Worm (Caenorhabditis elegans): Measurements from ENCODE around the gene R05D3.8.

DNA sequence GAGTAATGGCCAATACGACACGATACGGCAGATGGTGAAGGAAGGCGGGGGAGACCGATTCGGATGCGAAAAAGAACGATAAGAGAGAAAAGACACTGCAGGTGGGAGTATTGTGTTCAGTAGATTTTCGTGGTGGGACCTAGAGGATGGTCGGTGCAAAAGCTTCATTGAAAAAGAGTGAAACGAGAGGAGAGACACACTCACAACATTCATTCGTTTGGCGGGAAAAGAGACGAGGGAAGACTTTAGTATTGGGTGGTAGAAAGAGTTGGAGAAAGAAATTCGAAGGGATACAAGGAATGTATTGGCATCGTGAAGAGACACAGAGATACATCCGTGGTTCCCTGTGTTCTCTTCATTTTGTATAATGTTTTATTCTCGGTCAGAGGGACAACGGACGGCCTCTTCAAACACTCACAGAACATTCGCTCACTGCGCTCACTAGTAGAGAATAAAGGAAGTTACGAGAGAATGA, 1.7 kb downstream of the R05D3.8 start:
- no peak for TF ChIP-seq ama-1 (optimal IDR thresholded peaks at IDR 0.05)
- peak; percentile 72 for TF ChIP-seq aly-1 (tag; optimal IDR thresholded peaks at IDR 0.05)
- TF ChIP-seq flt-1 (GFP tag; IDR thresholded peaks at IDR 0.05), result no peak
- no peak for TF ChIP-seq ceh-36 (tag; optimal IDR thresholded peaks at IDR 0.05)
- TF ChIP-seq hmg-4 (GFP tag; optimal IDR thresholded peaks at IDR 0.05), result peak; percentile 78
- TF ChIP-seq scrt-1 (GFP tag; IDR thresholded peaks at IDR 0.05), result no peak

Data from whole organism, early embryonic.